Worm (Caenorhabditis elegans) whole organism, early embryonic: Measurements from ENCODE around the gene Y67D8C.9.

Source experiments
- B0310.2 ChIP-seq: sonication (generic microtip); optimal IDR thresholded peaks from 2 replicates; lab custom pipeline; 2016; ENCODE audit warnings: mild to moderate bottlenecking, missing genetic modification characterization, missing compliant biosample characterization
- F13C5.2 ChIP-seq: sonication (generic microtip); optimal IDR thresholded peaks from 2 replicates; lab custom pipeline; 2017; ENCODE audit warnings: mild to moderate bottlenecking, missing genetic modification characterization, inconsistent platforms, missing compliant biosample characterization
- ama-1 ChIP-seq: fragments of 150-350 bp; optimal IDR thresholded peaks from 2 replicates; lab custom pipeline; 2014
- ceh-13 ChIP-seq: fragments of 200-800 bp; sonication (Bioruptor generic); optimal IDR thresholded peaks from 2 replicates; lab custom pipeline; 2018; ENCODE audit warnings: mild to moderate bottlenecking, missing genetic modification characterization, missing compliant biosample characterization
- ceh-36 ChIP-seq: sonication (generic microtip); optimal IDR thresholded peaks from 2 replicates; lab custom pipeline; 2016; ENCODE audit warnings: missing genetic modification characterization, inconsistent platforms, missing compliant biosample characterization
- ets-7 ChIP-seq: sonication (generic microtip); optimal IDR thresholded peaks from 2 replicates; lab custom pipeline; 2016; ENCODE audit warnings: missing genotype, missing genetic modification characterization, missing compliant biosample characterization
- flt-1 ChIP-seq: fragments of 200-800 bp; sonication (Bioruptor generic); IDR thresholded peaks from 2 replicates; pipeline ENCODE4 v1.3.6; 2022; ENCODE audit warnings: missing genetic modification characterization, missing compliant biosample characterization
- hmbx-1 ChIP-seq: sonication (generic microtip); optimal IDR thresholded peaks from 2 replicates; lab custom pipeline; 2016; ENCODE audit warnings: mild to moderate bottlenecking, missing genetic modification characterization, missing compliant biosample characterization
- hnd-1 ChIP-seq: sonication (generic microtip); optimal IDR thresholded peaks from 2 replicates; lab custom pipeline; 2016; ENCODE audit warnings: missing genetic modification characterization, missing compliant biosample characterization
- scrt-1 ChIP-seq: fragments of 200-800 bp; sonication (Bioruptor generic); IDR thresholded peaks from 2 replicates; pipeline ENCODE4 v1.3.6; 2022; ENCODE audit warnings: missing genetic modification characterization, missing compliant biosample characterization
- sea-1 ChIP-seq: fragments of 200-800 bp; sonication (Bioruptor generic); conservative IDR thresholded peaks from 2 replicates; pipeline ENCODE4 v1.3.6; 2022; ENCODE audit warnings: missing genetic modification characterization, missing compliant biosample characterization
- tbx-11 ChIP-seq: fragments of 200-800 bp; sonication (Bioruptor generic); IDR thresholded peaks from 2 replicates; pipeline ENCODE4 v1.3.6; 2022; ENCODE audit warnings: missing genetic modification characterization, missing compliant biosample characterization
- tbx-37 ChIP-seq: fragments of 200-800 bp; sonication (Bioruptor generic); conservative IDR thresholded peaks from 2 replicates; pipeline ENCODE4 v1.3.6; 2022; ENCODE audit warnings: missing genetic modification reagents, missing genetic modification characterization, missing compliant biosample characterization

DNA sequence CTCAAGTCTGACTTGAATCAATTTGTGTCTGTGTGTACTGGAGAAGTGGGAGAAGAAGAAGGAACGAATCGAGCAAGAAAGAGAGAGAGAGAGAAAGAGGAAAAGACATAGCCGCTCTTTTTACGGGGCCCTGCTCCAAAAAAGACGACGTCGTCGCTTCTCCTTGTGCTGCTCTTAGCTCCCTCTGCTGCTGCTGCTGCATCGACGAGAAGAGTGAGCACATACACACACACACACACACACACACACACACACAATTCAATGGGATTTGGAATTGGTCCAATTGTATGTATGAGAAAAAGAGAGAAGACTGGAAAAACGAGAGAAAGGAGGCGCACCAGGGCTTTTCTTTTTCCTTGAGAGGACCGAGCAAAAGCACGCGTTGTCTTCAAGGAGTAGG lies 48.3 kb upstream of the Y67D8C.9 start:
- TF ChIP-seq ama-1 (lab: Kevin White, UChicago) (no peak), B0310.2 (tag; lab: Kevin White, UChicago) (no peak), F13C5.2 (tag; lab: Kevin White, UChicago) (no peak), ceh-36 (tag; lab: Kevin White, UChicago) (no peak), flt-1 (GFP tag; lab: Robert Waterston, UW) (no peak), sea-1 (no peak), hnd-1 (tag; lab: Kevin White, UChicago) (no peak), scrt-1 (GFP tag; lab: Robert Waterston, UW) (no peak), tbx-37 (GFP tag; lab: Robert Waterston, UW) (no peak), tbx-11 (no peak), hmbx-1 (tag; lab: Kevin White, UChicago) (no peak), ets-7 (tag; lab: Kevin White, UChicago) (no peak), ceh-13 (no peak)
